Worm (Caenorhabditis elegans) whole organism, mixed stage, embryonic: ENCODE results near the gene dgk-4.
A peak's percentile ranks its signal among the peaks of the same experiment; 100 is the strongest.

Experiments used
- blmp-1 ChIP-seq: fragments of 150-350 bp; optimal IDR thresholded peaks from 2 replicates; lab custom pipeline; 2014; ENCODE audit warnings: missing biosample characterization, missing genetic modification characterization
- ceh-83 ChIP-seq: fragments of 200-800 bp; sonication (Bioruptor generic); optimal IDR thresholded peaks from 2 replicates; lab custom pipeline; 2018; ENCODE audit warnings: mild to moderate bottlenecking, missing genetic modification characterization, missing compliant biosample characterization
- drap-1 ChIP-seq: fragments of 200-800 bp; sonication (Bioruptor generic); optimal IDR thresholded peaks from 3 replicates; lab custom pipeline; 2018; ENCODE audit warnings: mild to moderate bottlenecking, missing genetic modification characterization, missing compliant biosample characterization
- elt-1 ChIP-seq: sonication (generic microtip); optimal IDR thresholded peaks from 2 replicates; lab custom pipeline; 2017; ENCODE audit warnings: missing genetic modification characterization, mild to moderate bottlenecking, missing compliant biosample characterization, antibody characterized with exemption, moderate library complexity, borderline replicate concordance; ENCODE audit not compliant: insufficient read depth
- lin-32 ChIP-seq: fragments of 200-800 bp; sonication (Bioruptor generic); optimal IDR thresholded peaks from 2 replicates; lab custom pipeline; 2018; ENCODE audit warnings: mild to moderate bottlenecking, missing genetic modification characterization, missing compliant biosample characterization
- lsy-2 ChIP-seq: fragments of 150-350 bp; optimal IDR thresholded peaks from 2 replicates; lab custom pipeline; 2014; ENCODE audit warnings: missing biosample characterization, missing genetic modification characterization
- mls-2 ChIP-seq: sonication (generic microtip); optimal IDR thresholded peaks from 2 replicates; lab custom pipeline; 2016; ENCODE audit warnings: mild to moderate bottlenecking, missing genetic modification characterization, moderate library complexity, missing compliant biosample characterization
- nhr-12 ChIP-seq: fragments of 150-350 bp; optimal IDR thresholded peaks from 2 replicates; lab custom pipeline; 2014; ENCODE audit warnings: missing biosample characterization, missing genetic modification characterization
- nhr-237 ChIP-seq: fragments of 150-350 bp; optimal IDR thresholded peaks from 2 replicates; lab custom pipeline; 2014; ENCODE audit warnings: missing biosample characterization, missing genetic modification characterization
- nhr-28 ChIP-seq: fragments of 150-350 bp; optimal IDR thresholded peaks from 2 replicates; lab custom pipeline; 2014; ENCODE audit warnings: missing biosample characterization, missing genetic modification characterization
- pha-4 ChIP-seq: fragments of 150-350 bp; optimal IDR thresholded peaks from 2 replicates; lab custom pipeline; 2018; ENCODE audit warnings: missing biosample characterization, missing genetic modification reagents, missing genetic modification characterization
- snpc-4 ChIP-seq: fragments of 150-350 bp; optimal IDR thresholded peaks from 2 replicates; lab custom pipeline; 2014; ENCODE audit warnings: missing biosample characterization, missing genetic modification characterization
- unc-62 ChIP-seq: fragments of 150-350 bp; optimal IDR thresholded peaks from 2 replicates; lab custom pipeline; 2014; ENCODE audit warnings: missing biosample characterization, missing genetic modification reagents, missing genetic modification characterization

ce11 chrIV:8587057-8587456 is 44.1 kb upstream of the dgk-4 start:
- TF ChIP-seq unc-62 (peak; percentile 88), lin-32 (GFP tag; lab: Kevin White, UChicago) (no peak), nhr-12 (no peak), nhr-28 (no peak), nhr-237 (tag; lab: Kevin White, UChicago) (peak; percentile 26), lsy-2 (tag; lab: Kevin White, UChicago) (no peak), drap-1 (no peak), mls-2 (tag; lab: Kevin White, UChicago) (no peak), elt-1 (tag; lab: Kevin White, UChicago) (no peak), blmp-1 (no peak), pha-4 (tag; lab: Kevin White, UChicago) (no peak), snpc-4 (no peak), ceh-83 (no peak)
